Fruit fly (Drosophila melanogaster) whole organism, pupa: ENCODE measurements around the gene ppk31.

Experiments
- CG10348 ChIP-seq: fragments of 200-800 bp; sonication (Bioruptor generic); IDR thresholded peaks from 2 replicates; pipeline ENCODE4 v1.3.6; 2022; ENCODE audit warnings: missing biosample characterization, missing genetic modification characterization
- CG12605 ChIP-seq: fragments of 200-800 bp; sonication (Bioruptor generic); IDR thresholded peaks from 2 replicates; pipeline ENCODE4 v1.3.6; 2022; ENCODE audit warnings: missing biosample characterization, missing genetic modification characterization
- CG13204 ChIP-seq: fragments of 200-800 bp; sonication (Bioruptor generic); optimal IDR thresholded peaks from 2 replicates; lab custom pipeline; 2018; ENCODE audit warnings: missing biosample characterization, mild to moderate bottlenecking, missing genetic modification characterization, moderate library complexity
- CG14655 ChIP-seq: fragments of 200-800 bp; sonication (Bioruptor generic); optimal IDR thresholded peaks from 3 replicates; lab custom pipeline; 2017; ENCODE audit warnings: mild to moderate bottlenecking, missing biosample characterization, missing genetic modification reagents, missing genetic modification characterization
- CG15710 ChIP-seq: fragments of 200-800 bp; sonication (Bioruptor generic); optimal IDR thresholded peaks from 2 replicates; lab custom pipeline; 2018; ENCODE audit warnings: missing biosample characterization, mild to moderate bottlenecking, missing genetic modification characterization, moderate library complexity
- CG17806 ChIP-seq: fragments of 200-800 bp; sonication (Bioruptor generic); optimal IDR thresholded peaks from 2 replicates; lab custom pipeline; 2018; ENCODE audit warnings: missing biosample characterization, mild to moderate bottlenecking, missing genetic modification characterization, moderate library complexity
- CG32121 ChIP-seq: fragments of 200-800 bp; sonication (Bioruptor generic); IDR thresholded peaks from 2 replicates; pipeline ENCODE4 v1.3.6; 2022; ENCODE audit warnings: missing biosample characterization, missing genetic modification characterization
- CG34367 ChIP-seq: fragments of 200-800 bp; sonication (Bioruptor generic); optimal IDR thresholded peaks from 2 replicates; lab custom pipeline; 2018; ENCODE audit warnings: missing biosample characterization, mild to moderate bottlenecking, missing genetic modification characterization
- CG4496 ChIP-seq: fragments of 200-800 bp; sonication (Bioruptor generic); IDR thresholded peaks from 3 replicates; pipeline ENCODE4 v1.3.6; 2022; ENCODE audit warnings: missing biosample characterization, missing genetic modification characterization
- CG8159 ChIP-seq: fragments of 200-800 bp; sonication (Bioruptor generic); optimal IDR thresholded peaks from 3 replicates; lab custom pipeline; 2018; ENCODE audit warnings: missing biosample characterization, mild to moderate bottlenecking, missing genetic modification characterization, moderate library complexity
- CG8301 ChIP-seq: fragments of 200-800 bp; sonication (Bioruptor generic); optimal IDR thresholded peaks from 2 replicates; lab custom pipeline; 2018; ENCODE audit warnings: missing biosample characterization, mild to moderate bottlenecking, missing genetic modification characterization
- CG9948 ChIP-seq: fragments of 200-800 bp; sonication (Bioruptor generic); optimal IDR thresholded peaks from 2 replicates; lab custom pipeline; 2018; ENCODE audit warnings: missing biosample characterization, mild to moderate bottlenecking, missing genetic modification characterization, moderate library complexity
- D1 ChIP-seq: fragments of 200-800 bp; sonication (Bioruptor generic); optimal IDR thresholded peaks from 2 replicates; lab custom pipeline; 2018; ENCODE audit warnings: missing biosample characterization, mild to moderate bottlenecking, missing genetic modification characterization, moderate library complexity
- EcR ChIP-seq: fragments of 200-800 bp; sonication (Bioruptor generic); optimal IDR thresholded peaks from 3 replicates; lab custom pipeline; 2019; ENCODE audit warnings: missing biosample characterization, missing genetic modification characterization, mild to moderate bottlenecking, moderate library complexity, missing genetic modification reagents
- Ets98B ChIP-seq: fragments of 200-800 bp; sonication (Bioruptor generic); IDR thresholded peaks from 2 replicates; pipeline ENCODE4 v1.3.6; 2022; ENCODE audit warnings: missing biosample characterization, missing genetic modification characterization
- Pif1A ChIP-seq: fragments of 200-800 bp; sonication (Bioruptor generic); optimal IDR thresholded peaks from 3 replicates; lab custom pipeline; 2016; ENCODE audit warnings: missing biosample characterization, missing genetic modification characterization
- Pif1B ChIP-seq: fragments of 200-800 bp; sonication (Bioruptor generic); optimal IDR thresholded peaks from 3 replicates; lab custom pipeline; 2016; ENCODE audit warnings: missing biosample characterization, missing genetic modification characterization
- Snoo ChIP-seq: fragments of 200-800 bp; sonication (Bioruptor generic); optimal IDR thresholded peaks from 3 replicates; lab custom pipeline; 2017; ENCODE audit warnings: missing biosample characterization, mild to moderate bottlenecking, missing genetic modification characterization, inconsistent platforms
- fd96Ca ChIP-seq: fragments of 200-800 bp; sonication (Bioruptor generic); IDR thresholded peaks from 3 replicates; pipeline ENCODE4 v1.3.6; 2022; ENCODE audit warnings: missing biosample characterization, missing genetic modification characterization
- gl ChIP-seq: fragments of 200-800 bp; sonication (Bioruptor generic); optimal IDR thresholded peaks from 2 replicates; lab custom pipeline; 2018; ENCODE audit warnings: missing biosample characterization, mild to moderate bottlenecking, missing genetic modification characterization
- rn ChIP-seq: fragments of 200-800 bp; sonication (Bioruptor generic); IDR thresholded peaks from 2 replicates; pipeline ENCODE4 v1.3.6; 2022; ENCODE audit warnings: missing biosample characterization, missing genetic modification characterization

Gene ppk31

dm6 chr3R:27129580-27130385, 33.1 kb upstream of the ppk31 start:
- peak; percentile 70 for TF ChIP-seq Snoo (tag; lab: Kevin White, UChicago)
- peak; percentile 68 for TF ChIP-seq Pif1B
- peak; percentile 45 for TF ChIP-seq CG34367 (tag; lab: Kevin White, UChicago)
- no peak for TF ChIP-seq CG10348 (GFP tag; lab: Robert Waterston, UW)
- TF ChIP-seq CG14655, result no peak
- TF ChIP-seq Ets98B (GFP tag; lab: Robert Waterston, UW), result peak; percentile 78
- peak; percentile 61; the same call in 1 of the 2 replicates for TF ChIP-seq CG12605 (GFP tag; lab: Robert Waterston, UW)
- peak; percentile 5 for TF ChIP-seq gl
- TF ChIP-seq CG9948, result peak; percentile 35
- peak; percentile 73 for TF ChIP-seq CG32121 (GFP tag; lab: Robert Waterston, UW)
- TF ChIP-seq CG15710 (tag; lab: Kevin White, UChicago), result peak; percentile 68
- TF ChIP-seq fd96Ca (GFP tag; lab: Robert Waterston, UW), result peak; percentile 73
- TF ChIP-seq CG13204, result no peak
- peak; percentile 91 for TF ChIP-seq EcR
- peak; percentile 57 for TF ChIP-seq CG8301 (tag; lab: Kevin White, UChicago)
- TF ChIP-seq D1, result no peak
- peak; percentile 59; the same call in 1 of the 2 replicates for TF ChIP-seq rn (GFP tag; lab: Robert Waterston, UW)
- TF ChIP-seq CG17806 (tag; lab: Kevin White, UChicago), result peak; percentile 66
- TF ChIP-seq CG8159 (tag; lab: Kevin White, UChicago), result no peak
- peak; percentile 86 for TF ChIP-seq Pif1A (GFP tag; lab: Kevin White, UChicago)
- TF ChIP-seq CG4496, result peak; percentile 88
- TF ChIP-seq, all 21 proteins: peak for 16

DNA sequence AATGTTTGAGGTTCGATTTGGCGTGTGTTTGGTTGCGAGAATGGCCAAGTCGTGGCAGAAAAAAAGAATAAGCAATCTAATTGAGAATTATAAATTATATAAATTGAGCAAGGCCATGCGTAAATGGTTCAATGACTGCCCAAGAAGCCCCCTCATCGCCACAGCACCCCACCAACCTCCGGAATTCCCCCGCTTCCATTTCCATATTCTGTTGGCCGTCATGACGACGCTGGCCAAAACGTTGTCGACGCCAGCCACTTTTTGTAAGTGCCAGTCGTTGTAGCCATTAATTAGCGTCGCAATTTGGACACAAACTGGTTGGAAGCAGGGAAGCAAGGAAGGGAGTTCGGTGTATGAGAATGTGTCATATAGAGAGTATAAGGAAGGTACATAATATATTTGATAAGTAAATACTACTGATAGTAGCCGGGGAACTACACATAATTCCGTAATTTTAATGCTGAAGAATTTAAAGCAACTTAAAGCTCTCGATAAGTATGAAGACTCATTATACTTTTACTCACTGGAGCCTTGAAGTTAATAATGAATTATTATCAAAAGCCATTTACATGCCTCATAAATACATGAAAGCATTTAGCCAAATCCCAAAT, 32.3 kb upstream of the ppk31 start:
- TF ChIP-seq CG34367 (tag; lab: Kevin White, UChicago) (no peak), gl (no peak), CG17806 (tag; lab: Kevin White, UChicago) (no peak), rn (GFP tag; lab: Robert Waterston, UW) (no peak), CG12605 (GFP tag; lab: Robert Waterston, UW) (no peak), CG4496 (0 out of 3 replicates have a peak, but pooled peaks have one; percentile 7), CG8301 (tag; lab: Kevin White, UChicago) (no peak), CG14655 (no peak), EcR (peak; percentile 74), CG10348 (GFP tag; lab: Robert Waterston, UW) (no peak), D1 (no peak)

dm6 chr3R:27131408-27131807, 31.5 kb upstream of the ppk31 start:
- TF ChIP-seq Pif1A (GFP tag; lab: Kevin White, UChicago), result no peak
- TF ChIP-seq fd96Ca (GFP tag; lab: Robert Waterston, UW), result no peak
- TF ChIP-seq CG14655, result no peak
- TF ChIP-seq D1, result no peak
- TF ChIP-seq CG32121 (GFP tag; lab: Robert Waterston, UW), result no peak
- no peak for TF ChIP-seq CG8159 (tag; lab: Kevin White, UChicago)
- TF ChIP-seq CG13204, result no peak
- no peak for TF ChIP-seq Ets98B (GFP tag; lab: Robert Waterston, UW)
- TF ChIP-seq EcR, result no peak
- TF ChIP-seq Pif1B, result no peak
- no peak for TF ChIP-seq CG12605 (GFP tag; lab: Robert Waterston, UW)
- no peak for TF ChIP-seq CG10348 (GFP tag; lab: Robert Waterston, UW)
- TF ChIP-seq CG15710 (tag; lab: Kevin White, UChicago), result no peak
- TF ChIP-seq CG17806 (tag; lab: Kevin White, UChicago), result no peak

- TF ChIP-seq Ets98B (GFP tag; lab: Robert Waterston, UW), result no peak
- no peak for TF ChIP-seq EcR
- no peak for TF ChIP-seq CG32121 (GFP tag; lab: Robert Waterston, UW)
- TF ChIP-seq fd96Ca (GFP tag; lab: Robert Waterston, UW), result no peak
- TF ChIP-seq CG8301 (tag; lab: Kevin White, UChicago), result no peak
- TF ChIP-seq CG34367 (tag; lab: Kevin White, UChicago), result no peak
- no peak for TF ChIP-seq Pif1A (GFP tag; lab: Kevin White, UChicago)
- no peak for TF ChIP-seq CG17806 (tag; lab: Kevin White, UChicago)
- no peak for TF ChIP-seq Snoo (tag; lab: Kevin White, UChicago)
- TF ChIP-seq, all 21 proteins: peak for 0
Observed at dm6 chr3R:27133992-27134391, 28.9 kb upstream of the ppk31 start.

DNA sequence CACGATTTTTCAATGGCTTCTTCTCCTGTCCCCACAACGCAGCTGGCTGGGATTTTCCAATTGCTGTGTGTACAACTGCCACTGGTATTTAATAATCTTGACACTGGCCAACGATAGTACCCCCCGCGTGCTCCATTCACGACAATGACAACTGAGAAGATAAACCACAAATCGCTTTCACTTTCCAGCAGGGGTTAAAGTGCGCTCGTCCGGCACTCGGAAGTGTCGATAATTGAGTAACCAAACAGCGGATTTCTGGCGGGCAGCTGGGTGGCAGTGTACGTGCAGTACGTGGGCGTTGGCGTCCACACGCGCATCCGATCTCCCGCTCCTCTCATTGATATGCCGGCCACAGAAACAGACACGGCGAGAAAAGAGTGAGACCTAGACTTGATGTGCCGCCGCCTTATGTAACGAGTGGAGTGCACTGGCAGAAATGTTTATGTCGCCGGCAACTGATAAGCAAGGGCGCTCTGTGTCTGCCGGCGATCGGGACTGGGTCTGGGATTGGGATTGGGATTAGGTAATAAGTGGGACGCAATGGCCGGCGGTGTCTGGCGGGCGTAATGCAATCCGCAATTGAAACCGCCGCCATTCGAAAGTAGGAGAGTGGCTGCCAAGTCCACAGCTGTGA, 28.1 kb upstream of the ppk31 start:
- TF ChIP-seq CG4496 (0 out of 3 replicates have a peak, but pooled peaks have one; percentile 17), rn (GFP tag; lab: Robert Waterston, UW) (no peak)
